Worm (Caenorhabditis elegans) whole organism, L4 larva: Measurements from ENCODE around the gene W01D2.6.
A peak's percentile ranks its signal among the peaks of the same experiment; 100 is the strongest.

Experiments
- Y48G9A.11 ChIP-seq: fragments of 200-800 bp; sonication (Bioruptor generic); IDR thresholded peaks from 2 replicates; pipeline ENCODE4 v1.3.6; 2022; ENCODE audit warnings: missing genetic modification reagents, missing genetic modification characterization, missing compliant biosample characterization
- ZK337.2 ChIP-seq: fragments of 200-800 bp; sonication (Bioruptor generic); IDR thresholded peaks from 2 replicates; pipeline ENCODE4 v1.3.6; 2022; ENCODE audit warnings: missing genetic modification reagents, missing genetic modification characterization, missing compliant biosample characterization
- aha-1 ChIP-seq: fragments of 150-350 bp; peaks from one replicate; lab custom pipeline; 2014; ENCODE audit warnings: missing biosample characterization, missing genetic modification characterization
- aly-2 ChIP-seq: sonication (generic microtip); optimal IDR thresholded peaks from 2 replicates; lab custom pipeline; 2018; ENCODE audit warnings: missing biosample characterization, missing genetic modification characterization
- attf-4 ChIP-seq: sonication (generic microtip); optimal IDR thresholded peaks from 3 replicates; lab custom pipeline; 2017; ENCODE audit warnings: missing biosample characterization, missing genetic modification characterization
- ces-1 ChIP-seq: fragments of 150-350 bp; sonication (generic microtip); optimal IDR thresholded peaks from 4 replicates; lab custom pipeline; 2014; ENCODE audit warnings: missing biosample characterization, missing genetic modification reagents, missing genetic modification characterization
- ctbp-1 ChIP-seq: fragments of 200-800 bp; sonication (Bioruptor generic); IDR thresholded peaks from 2 replicates; pipeline ENCODE4 v1.3.6; 2022; ENCODE audit warnings: missing genetic modification reagents, missing genetic modification characterization, missing compliant biosample characterization
- daf-16 ChIP-seq, 3 experiments: sonication (generic microtip); optimal IDR thresholded peaks; 2 replicates each; lab custom pipeline; 2016 to 2017; ENCODE audit warnings: missing genetic modification characterization in 3 of 3, missing genetic modification reagents in 3 of 3, mild to moderate bottlenecking in 2 of 3, missing compliant biosample characterization in 2 of 3, missing biosample characterization in 1 of 3, moderate library complexity in 1 of 3
- dmd-6 ChIP-seq: fragments of 200-800 bp; sonication (Bioruptor generic); IDR thresholded peaks from 2 replicates; pipeline ENCODE4 v1.3.6; 2022; ENCODE audit warnings: missing genetic modification reagents, missing genetic modification characterization, missing compliant biosample characterization
- dmd-9 ChIP-seq: fragments of 200-800 bp; sonication (Bioruptor generic); IDR thresholded peaks from 2 replicates; pipeline ENCODE4 v1.3.6; 2022; ENCODE audit warnings: missing genetic modification reagents, missing genetic modification characterization, missing compliant biosample characterization
- dpl-1 ChIP-seq: fragments of 150-350 bp; optimal IDR thresholded peaks from 2 replicates; lab custom pipeline; 2014; ENCODE audit warnings: missing biosample characterization, missing genetic modification reagents, missing genetic modification characterization
- dve-1 ChIP-seq: sonication (generic microtip); optimal IDR thresholded peaks from 2 replicates; lab custom pipeline; 2017; ENCODE audit warnings: antibody characterized with exemption, mild to moderate bottlenecking, missing genetic modification characterization, missing compliant biosample characterization; ENCODE audit not compliant: insufficient read depth
- hif-1 ChIP-seq, 2 experiments: sonication (generic microtip); optimal IDR thresholded peaks; 2 replicates each; lab custom pipeline; 2016 to 2017; ENCODE audit warnings: missing compliant biosample characterization in 2 of 2, missing genetic modification characterization in 2 of 2, missing genetic modification reagents in 2 of 2, missing genotype in 2 of 2, mild to moderate bottlenecking in 1 of 2
- hlh-30 ChIP-seq: sonication (generic microtip); optimal IDR thresholded peaks from 2 replicates; lab custom pipeline; 2017; ENCODE audit warnings: antibody characterized with exemption, mild to moderate bottlenecking, missing genetic modification characterization, missing compliant biosample characterization; ENCODE audit not compliant: insufficient read depth
- lin-13 ChIP-seq: fragments of 150-350 bp; optimal IDR thresholded peaks from 2 replicates; lab custom pipeline; 2014; ENCODE audit warnings: missing biosample characterization, missing genetic modification reagents, missing genetic modification characterization
- lin-15B ChIP-seq: fragments of 150-350 bp; sonication (generic microtip); optimal IDR thresholded peaks from 3 replicates; lab custom pipeline; 2014; ENCODE audit warnings: missing biosample characterization, missing genetic modification characterization
- lin-38 ChIP-seq: fragments of 200-800 bp; sonication (Bioruptor generic); IDR thresholded peaks from 2 replicates; pipeline ENCODE4 v1.3.6; 2022; ENCODE audit warnings: missing genetic modification reagents, missing genetic modification characterization, missing compliant biosample characterization
- lin-39 ChIP-seq: fragments of 150-350 bp; optimal IDR thresholded peaks from 2 replicates; lab custom pipeline; 2014; ENCODE audit warnings: missing biosample characterization, missing genetic modification reagents, missing genetic modification characterization
- lir-3 ChIP-seq: sonication (generic microtip); optimal IDR thresholded peaks from 2 replicates; lab custom pipeline; 2016; ENCODE audit warnings: mild to moderate bottlenecking, missing genetic modification characterization, missing compliant biosample characterization
- lsy-2 ChIP-seq, 2 experiments: fragments of 150-350 bp in 1 of 2; sonication (generic microtip) in 1 of 2; optimal IDR thresholded peaks; 2 replicates each; lab custom pipeline; 2014 to 2017; ENCODE audit warnings: missing biosample characterization in 2 of 2, missing genetic modification characterization in 2 of 2
- mdl-1 ChIP-seq, 2 experiments: fragments of 150-350 bp in 1 of 2; sonication (generic microtip) in 1 of 2; optimal IDR thresholded peaks; 2 replicates each; lab custom pipeline; 2014 to 2017; ENCODE audit warnings: missing biosample characterization in 2 of 2, missing genetic modification characterization in 2 of 2
- mdt-29 ChIP-seq: fragments of 200-800 bp; sonication (Bioruptor generic); IDR thresholded peaks from 2 replicates; pipeline ENCODE4 v1.3.6; 2022; ENCODE audit warnings: missing genetic modification reagents, missing genetic modification characterization, missing compliant biosample characterization
- mep-1 ChIP-seq: fragments of 150-350 bp; sonication (generic microtip); optimal IDR thresholded peaks from 3 replicates; lab custom pipeline; 2014; ENCODE audit warnings: missing biosample characterization, missing genetic modification characterization
- mxl-2 ChIP-seq: fragments of 200-800 bp; sonication (Bioruptor generic); conservative IDR thresholded peaks from 2 replicates; pipeline ENCODE4 v1.3.6; 2022; ENCODE audit warnings: missing genetic modification reagents, missing genetic modification characterization, missing compliant biosample characterization
- nhr-28 ChIP-seq: fragments of 150-350 bp; optimal IDR thresholded peaks from 2 replicates; lab custom pipeline; 2014; ENCODE audit warnings: missing biosample characterization, missing genetic modification characterization
- nhr-42 ChIP-seq: fragments of 200-800 bp; sonication (Bioruptor generic); IDR thresholded peaks from 2 replicates; pipeline ENCODE4 v1.3.6; 2022; ENCODE audit warnings: missing genetic modification characterization, missing compliant biosample characterization
- nhr-6 ChIP-seq: fragments of 150-350 bp; optimal IDR thresholded peaks from 2 replicates; lab custom pipeline; 2014; ENCODE audit warnings: missing biosample characterization, missing genetic modification characterization
- nhr-77 ChIP-seq: fragments of 150-350 bp; optimal IDR thresholded peaks from 2 replicates; lab custom pipeline; 2014; ENCODE audit warnings: missing biosample characterization, missing genetic modification characterization
- pha-4 ChIP-seq, 2 experiments: fragments of 150-350 bp in 1 of 2; fragments of 200-800 bp in 1 of 2; sonication (Bioruptor generic) in 1 of 2; IDR thresholded peaks in 1 of 2; optimal IDR thresholded peaks in 1 of 2; 2 replicates each; pipeline versions ENCODE4 v1.3.6 to Lab custom; 2014 to 2022; ENCODE audit warnings: missing genetic modification characterization in 2 of 2, missing genetic modification reagents in 2 of 2, missing biosample characterization in 1 of 2, missing compliant biosample characterization in 1 of 2
- php-3 ChIP-seq: fragments of 200-800 bp; sonication (Bioruptor generic); IDR thresholded peaks from 2 replicates; pipeline ENCODE4 v1.3.6; 2022; ENCODE audit warnings: missing genetic modification reagents, missing genetic modification characterization, missing compliant biosample characterization
- pqm-1 ChIP-seq: sonication (generic microtip); optimal IDR thresholded peaks from 2 replicates; lab custom pipeline; 2017; ENCODE audit warnings: missing biosample characterization, missing genetic modification characterization
- rbr-2 ChIP-seq: sonication (generic microtip); optimal IDR thresholded peaks from 2 replicates; lab custom pipeline; 2016; ENCODE audit warnings: missing genotype, missing genetic modification characterization, missing compliant biosample characterization
- snpc-1.2 ChIP-seq: fragments of 200-800 bp; sonication (Bioruptor generic); IDR thresholded peaks from 2 replicates; pipeline ENCODE4 v1.3.6; 2022; ENCODE audit warnings: missing genetic modification reagents, missing genetic modification characterization, missing compliant biosample characterization
- vab-7 ChIP-seq: fragments of 200-800 bp; sonication (Bioruptor generic); IDR thresholded peaks from 2 replicates; pipeline ENCODE4 v1.3.6; 2022; ENCODE audit warnings: missing genetic modification reagents, missing genetic modification characterization, missing compliant biosample characterization
- zfp-2 ChIP-seq: sonication (generic microtip); optimal IDR thresholded peaks from 2 replicates; lab custom pipeline; 2016; ENCODE audit warnings: mild to moderate bottlenecking, missing genetic modification characterization, missing compliant biosample characterization
- zfp-3 ChIP-seq: fragments of 200-800 bp; sonication (Bioruptor generic); conservative IDR thresholded peaks from 2 replicates; pipeline ENCODE4 v1.3.6; 2022; ENCODE audit warnings: missing genetic modification reagents, missing genetic modification characterization, missing compliant biosample characterization
- zip-2 ChIP-seq: fragments of 150-350 bp; optimal IDR thresholded peaks from 2 replicates; lab custom pipeline; 2014; ENCODE audit warnings: missing biosample characterization, missing genetic modification characterization

The W01D2.6 gene

DNA sequence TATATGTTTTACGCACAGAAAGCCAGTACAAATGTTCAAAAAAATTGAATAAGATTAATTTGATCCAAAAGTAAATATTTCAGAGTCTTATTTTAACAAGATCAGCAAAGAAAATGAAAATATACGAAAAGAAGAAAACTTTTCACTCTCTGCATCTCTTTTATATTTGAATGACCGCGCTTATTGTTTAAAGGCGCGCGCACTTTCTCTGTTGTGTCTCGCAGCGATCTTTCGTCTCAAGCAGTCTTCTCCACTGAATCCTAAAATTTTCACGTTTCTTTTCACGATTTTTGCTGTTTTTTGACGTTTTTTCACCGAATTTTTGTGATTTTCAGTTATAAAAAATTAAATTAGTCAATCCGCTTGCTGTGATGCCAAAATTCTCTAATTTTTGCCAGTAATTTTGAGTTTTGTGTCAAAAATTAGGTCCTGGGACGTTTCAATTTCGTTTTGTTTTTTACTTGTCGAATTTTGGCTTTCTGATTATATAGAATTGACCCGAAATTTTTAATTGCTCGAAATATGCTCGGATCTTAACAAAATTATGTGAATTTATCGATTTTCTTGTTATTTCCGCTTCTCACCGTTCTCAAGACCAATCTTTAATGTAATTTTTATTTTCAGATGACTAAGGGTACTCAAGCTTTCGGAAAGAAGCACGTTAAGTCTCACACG is 6.2 kb downstream of the W01D2.6 start, which contains the start of gene W01D2.1 (continued):
- TF ChIP-seq lin-13 (GFP tag; lab: Kevin White, UChicago) = peak; percentile 57
- TF ChIP-seq rbr-2 (tag; lab: Kevin White, UChicago) = peak; percentile 18
- TF ChIP-seq lir-3 (tag; lab: Kevin White, UChicago) = no peak
- TF ChIP-seq aha-1 (tag; lab: Kevin White, UChicago) = no peak
- no peak for TF ChIP-seq mdl-1 (tag; optimal IDR thresholded peaks at IDR 0.05; lab: Kevin White, UChicago)
- peak; percentile 64 for TF ChIP-seq dve-1

DNA sequence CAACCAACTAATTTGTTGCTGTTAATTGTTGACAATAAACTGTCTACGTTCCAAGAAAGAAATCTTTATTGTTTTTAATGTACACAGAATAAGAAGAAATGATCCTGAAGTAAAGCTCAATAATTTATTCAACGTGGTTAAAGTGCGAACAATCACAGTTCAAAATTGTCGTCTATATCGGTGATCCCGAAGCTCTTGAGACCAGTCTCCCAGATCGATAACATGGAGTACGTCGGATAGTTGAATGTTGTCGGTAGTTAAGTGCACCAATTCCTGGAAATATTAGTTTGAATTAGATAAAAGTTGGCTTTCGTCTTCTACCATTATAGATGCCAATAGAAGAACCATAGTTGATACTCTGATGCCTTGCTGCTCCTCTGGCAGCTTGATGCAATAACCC is 7.3 kb downstream of the W01D2.6 start:
- TF ChIP-seq dmd-9 (GFP tag; lab: Robert Waterston, UW) (no peak), nhr-42 (0 out of 2 replicates have a peak, but pooled peaks have one; percentile 22), lin-15B (no peak), dpl-1 (no peak), pha-4 (GFP tag; IDR thresholded peaks at IDR 0.05; lab: Robert Waterston, UW) (0 out of 2 replicates have a peak, but pooled peaks have one; percentile 5), pha-4 (tag; optimal IDR thresholded peaks at IDR 0.05; lab: Kevin White, UChicago) (no peak), attf-4 (tag; lab: Kevin White, UChicago) (no peak), Y48G9A.11 (GFP tag; lab: Robert Waterston, UW) (peak; percentile 30; the same call in 1 of the 2 replicates), aly-2 (tag; lab: Kevin White, UChicago) (no peak), vab-7 (GFP tag; lab: Robert Waterston, UW) (no peak), ces-1 (GFP tag; lab: Kevin White, UChicago) (no peak), mdt-29 (GFP tag; lab: Robert Waterston, UW) (0 out of 2 replicates have a peak, but pooled peaks have one; percentile 20), lin-39 (tag; lab: Kevin White, UChicago) (no peak), ctbp-1 (GFP tag; lab: Robert Waterston, UW) (0 out of 2 replicates have a peak, but pooled peaks have one; percentile 29), zip-2 (tag; lab: Kevin White, UChicago) (no peak), snpc-1.2 (GFP tag; lab: Robert Waterston, UW) (no peak), zfp-2 (tag; lab: Kevin White, UChicago) (no peak), lin-38 (GFP tag; lab: Robert Waterston, UW) (0 out of 2 replicates have a peak, but pooled peaks have one; percentile 11), mep-1 (tag; lab: Kevin White, UChicago) (no peak), ZK337.2 (GFP tag; lab: Robert Waterston, UW) (no peak), php-3 (GFP tag; lab: Robert Waterston, UW) (no peak)
- TF ChIP-seq, all 104 proteins: peak for 6

- TF ChIP-seq nhr-42 (peak; percentile 26; the same call in 1 of the 2 replicates), nhr-6 (no peak)
These were observed 9.6 kb downstream of the W01D2.6 start, which contains the start of gene nhr-61 for ce11 chrII:14818376-14818775. Gene nhr-61, minus strand, starts transcription at chrII:14818543.

DNA sequence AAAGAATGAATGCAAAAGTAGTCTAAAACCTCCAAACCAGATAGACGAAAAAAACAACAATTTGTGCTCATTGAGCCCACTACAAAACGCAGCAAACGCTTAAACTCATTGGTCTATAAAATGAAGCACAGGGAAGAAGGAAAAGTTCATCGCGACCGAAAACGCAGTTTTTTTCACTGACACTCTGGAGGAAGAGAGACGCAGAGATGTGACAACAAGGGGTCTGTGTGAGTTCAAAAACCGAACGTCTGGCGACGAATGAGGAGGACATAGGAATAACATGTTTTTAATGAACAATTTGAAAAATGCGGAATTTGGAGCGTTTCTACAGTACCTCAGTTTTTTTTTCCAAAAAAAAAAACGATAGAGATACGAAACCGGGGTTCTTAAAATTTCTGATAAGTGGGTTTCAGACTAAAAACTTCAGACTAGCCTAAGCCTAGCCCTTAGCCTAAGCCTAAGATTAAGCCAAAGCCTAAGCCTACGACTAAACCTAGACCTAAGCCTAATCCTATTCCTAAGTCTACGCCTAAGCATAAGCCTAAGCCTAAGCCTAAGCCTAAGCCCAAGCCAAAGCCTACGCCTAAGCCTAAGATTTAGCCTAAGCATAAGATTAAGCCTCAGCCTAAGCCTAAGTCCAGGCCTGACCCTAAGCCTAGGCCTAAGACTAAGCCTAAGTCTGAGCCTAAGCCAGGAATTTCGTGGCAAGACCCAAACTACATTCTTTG is 10.6 kb downstream of the W01D2.6 start:
- TF ChIP-seq nhr-28 = peak; percentile 81
- TF ChIP-seq dmd-6 (GFP tag; lab: Robert Waterston, UW) = peak; percentile 55
- TF ChIP-seq mep-1 (tag; lab: Kevin White, UChicago) = peak; percentile 18
- peak in 1 of 2 experiments; percentile 1 for TF ChIP-seq lsy-2 (tag; optimal IDR thresholded peaks at IDR 0.05; lab: Kevin White, UChicago)
- no peak for TF ChIP-seq daf-16 (GFP tag; optimal IDR thresholded peaks at IDR 0.05; lab: Kevin White, UChicago)
- TF ChIP-seq daf-16 (tag; optimal IDR thresholded peaks at IDR 0.05; lab: Kevin White, UChicago) = peak; percentile 27
- peak; percentile 53 for TF ChIP-seq nhr-77
- TF ChIP-seq dve-1 = peak; percentile 13
- TF ChIP-seq hlh-30 = peak; percentile 15
- no peak for TF ChIP-seq zfp-3 (GFP tag; lab: Robert Waterston, UW)
- no peak for TF ChIP-seq hif-1 (tag; optimal IDR thresholded peaks at IDR 0.05; lab: Kevin White, UChicago)
- no peak for TF ChIP-seq mxl-2
- peak; percentile 4 for TF ChIP-seq pqm-1
